Worm (Caenorhabditis elegans): ENCODE results near the gene Y71G10AR.4.

- TF ChIP-seq hlh-15 (tag; optimal IDR thresholded peaks at IDR 0.05): no peak
- no peak for TF ChIP-seq pax-1 (tag; optimal IDR thresholded peaks at IDR 0.05)
- TF ChIP-seq pros-1 (tag; optimal IDR thresholded peaks at IDR 0.05): no peak
- TF ChIP-seq ama-1 (optimal IDR thresholded peaks at IDR 0.05): no peak
- no peak for TF ChIP-seq C38D4.7 (GFP tag; optimal IDR thresholded peaks at IDR 0.05)
- TF ChIP-seq pat-9 (tag; optimal IDR thresholded peaks at IDR 0.05): no peak
- TF ChIP-seq ceh-30 (tag; optimal IDR thresholded peaks at IDR 0.05): no peak
- no peak for TF ChIP-seq ceh-18 (tag; optimal IDR thresholded peaks at IDR 0.05)
- TF ChIP-seq elt-2 (tag; optimal IDR thresholded peaks at IDR 0.05): no peak
- no peak for TF ChIP-seq fkh-6 (tag; optimal IDR thresholded peaks at IDR 0.05)
- TF ChIP-seq nhr-11 (tag; optimal IDR thresholded peaks at IDR 0.05): no peak
- TF ChIP-seq pag-3 (tag; optimal IDR thresholded peaks at IDR 0.05; ENCODE audit: borderline replicate concordance): no peak
- TF ChIP-seq rnt-1 (tag; optimal IDR thresholded peaks at IDR 0.05): no peak
Measured at ce11 chrIV:2172880-2173279, 26.0 kb upstream of the Y71G10AR.4 start.

Data from whole organism, late embryonic.